Worm (Caenorhabditis elegans) whole organism, L3 larva: ENCODE data around the gene Y116F11B.7.

ENCODE experiments used
- R02D3.7 ChIP-seq: fragments of 150-350 bp; optimal IDR thresholded peaks from 2 replicates; lab custom pipeline; 2014; ENCODE audit warnings: missing biosample characterization, missing genetic modification characterization
- ZK546.5 ChIP-seq: sonication (generic microtip); optimal IDR thresholded peaks from 2 replicates; lab custom pipeline; 2017; ENCODE audit warnings: missing biosample characterization, missing genetic modification characterization
- ama-1 ChIP-seq: fragments of 150-350 bp; optimal IDR thresholded peaks from 2 replicates; lab custom pipeline; 2018
- ceh-28 ChIP-seq: fragments of 150-350 bp; optimal IDR thresholded peaks from 2 replicates; lab custom pipeline; 2014; ENCODE audit warnings: missing biosample characterization, missing genetic modification reagents, missing genetic modification characterization
- ceh-82 ChIP-seq: fragments of 150-350 bp; optimal IDR thresholded peaks from 2 replicates; lab custom pipeline; 2014; ENCODE audit warnings: missing biosample characterization, missing genetic modification characterization
- egl-27 ChIP-seq: sonication (generic microtip); optimal IDR thresholded peaks from 4 replicates; lab custom pipeline; 2017; ENCODE audit warnings: missing biosample characterization, missing genetic modification reagents, missing genetic modification characterization
- elt-1 ChIP-seq: fragments of 150-350 bp; optimal IDR thresholded peaks from 2 replicates; lab custom pipeline; 2014; ENCODE audit warnings: missing biosample characterization, missing genetic modification characterization
- hmg-11 ChIP-seq: sonication (generic microtip); optimal IDR thresholded peaks from 2 replicates; lab custom pipeline; 2016; ENCODE audit warnings: missing genetic modification characterization, missing compliant biosample characterization
- jun-1 ChIP-seq: fragments of 150-350 bp; optimal IDR thresholded peaks from 2 replicates; lab custom pipeline; 2014; ENCODE audit warnings: missing biosample characterization, missing genetic modification reagents, missing genetic modification characterization
- lin-39 ChIP-seq: fragments of 150-350 bp; optimal IDR thresholded peaks from 2 replicates; lab custom pipeline; 2018; ENCODE audit warnings: missing biosample characterization, missing genetic modification reagents, missing genetic modification characterization
- nhr-11 ChIP-seq: fragments of 150-350 bp; optimal IDR thresholded peaks from 2 replicates; lab custom pipeline; 2014; ENCODE audit warnings: missing biosample characterization, missing genetic modification characterization
- skn-1 ChIP-seq: fragments of 150-350 bp; optimal IDR thresholded peaks from 2 replicates; lab custom pipeline; 2014; ENCODE audit warnings: missing biosample characterization, missing genetic modification characterization
- unc-62 ChIP-seq: fragments of 150-350 bp; sonication (generic microtip); optimal IDR thresholded peaks from 4 replicates; lab custom pipeline; 2014; ENCODE audit warnings: missing biosample characterization, missing genetic modification reagents, missing genetic modification characterization
- zag-1 ChIP-seq: fragments of 150-350 bp; optimal IDR thresholded peaks from 2 replicates; lab custom pipeline; 2014; ENCODE audit warnings: missing biosample characterization, missing genetic modification characterization

DNA sequence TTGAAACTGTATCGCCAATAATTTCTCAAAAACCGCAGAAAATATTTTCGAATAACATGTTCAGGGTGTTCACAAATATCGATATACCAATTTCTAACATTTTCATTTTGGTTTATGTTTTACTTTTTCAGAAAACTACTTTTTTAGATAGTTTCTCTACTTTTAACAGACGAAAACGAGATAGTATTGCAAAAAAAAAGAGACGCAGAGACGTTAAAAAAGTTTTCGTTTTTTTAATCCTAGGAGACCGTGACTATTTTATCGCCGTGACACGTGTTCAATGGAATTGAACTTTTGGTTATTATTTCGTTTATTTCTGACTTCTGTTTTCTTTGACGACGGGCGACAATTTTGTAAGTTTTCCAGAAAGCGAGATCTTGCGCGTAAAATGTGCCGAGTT is at the start of gene Y116F11B.7:
- TF ChIP-seq skn-1 (tag; lab: Kevin White, UChicago) (no peak), zag-1 (tag; lab: Kevin White, UChicago) (no peak), R02D3.7 (tag; lab: Kevin White, UChicago) (no peak), ZK546.5 (tag; lab: Kevin White, UChicago) (no peak), egl-27 (no peak), elt-1 (tag; lab: Kevin White, UChicago) (no peak), ceh-28 (tag; lab: Kevin White, UChicago) (no peak), ceh-82 (no peak), lin-39 (tag; lab: Kevin White, UChicago) (no peak), nhr-11 (tag; lab: Kevin White, UChicago) (no peak), unc-62 (GFP tag; lab: Kevin White, UChicago) (no peak), hmg-11 (tag; lab: Kevin White, UChicago) (no peak), jun-1 (tag; lab: Kevin White, UChicago) (no peak), ama-1 (lab: Kevin White, UChicago) (no peak)
